Fruit fly (Drosophila melanogaster): ENCODE results near the gene Lar.

The Lar gene

DNA sequence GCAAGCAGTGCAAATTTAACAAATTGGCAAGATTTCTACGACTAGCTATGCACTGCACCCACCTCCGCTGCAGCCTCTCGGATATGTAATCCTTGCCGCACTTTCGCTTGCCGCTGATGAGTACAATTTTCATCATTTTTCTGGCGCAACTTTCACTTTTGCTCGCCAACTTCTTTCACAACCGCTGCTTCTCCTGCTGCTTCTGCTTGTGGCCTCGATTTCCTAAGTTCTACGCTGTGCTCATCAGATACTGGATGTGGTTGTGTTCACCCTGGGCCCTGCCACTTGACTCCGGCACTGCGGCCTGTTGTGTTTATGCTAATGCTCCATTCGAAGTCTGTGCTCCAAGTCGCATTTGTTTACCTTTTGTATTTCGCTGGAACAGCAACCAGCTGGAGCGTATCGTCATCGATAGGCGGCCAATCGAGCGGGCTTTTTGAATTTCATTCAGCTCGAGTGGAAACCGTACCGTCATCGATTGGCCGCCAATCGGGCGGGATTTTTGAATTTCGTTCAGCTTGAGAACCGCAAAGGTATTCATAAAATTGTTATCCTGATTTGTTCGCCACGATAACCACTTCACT, 6.3 kb upstream of the Lar start, which contains the start of gene Pmvk (continued):
- TF ChIP-seq Blimp-1 (GFP tag; optimal IDR thresholded peaks at IDR 0.05): peak; percentile 98
- peak in 1 of 3 experiments; percentile 93 for TF ChIP-seq Stat92E (GFP tag; optimal IDR thresholded peaks at IDR 0.05)
- TF ChIP-seq CG10654 (GFP tag; optimal IDR thresholded peaks at IDR 0.05): no peak
- TF ChIP-seq CG15479 (GFP tag; optimal IDR thresholded peaks at IDR 0.05): no peak
- no peak for TF ChIP-seq hkb (optimal IDR thresholded peaks at IDR 0.05)
- no peak for TF ChIP-seq hkb (GFP tag; IDR thresholded peaks at IDR 0.05)
- no peak for TF ChIP-seq fd3F (GFP tag; optimal IDR thresholded peaks at IDR 0.05)
- no peak for TF ChIP-seq E2f1 (GFP tag; IDR thresholded peaks at IDR 0.05)
- no peak for TF ChIP-seq psq (GFP tag; optimal IDR thresholded peaks at IDR 0.05)
- no peak for TF ChIP-seq CG1832 (GFP tag; optimal IDR thresholded peaks at IDR 0.05)
- TF ChIP-seq Bgb (GFP tag; IDR thresholded peaks at IDR 0.05; ENCODE audit: partially characterized antibody): peak; percentile 90
- TF ChIP-seq schlank (tag; optimal IDR thresholded peaks at IDR 0.05): no peak
- no peak for TF ChIP-seq pnt (GFP tag; optimal IDR thresholded peaks at IDR 0.05)
- no peak for TF ChIP-seq shn (GFP tag; optimal IDR thresholded peaks at IDR 0.05)
- peak; percentile 83 for TF ChIP-seq sna (GFP tag; IDR thresholded peaks at IDR 0.05; ENCODE audit: partially characterized antibody)
- TF ChIP-seq CG13287 (GFP tag; IDR thresholded peaks at IDR 0.05; ENCODE audit: partially characterized antibody): peak; percentile 86
- TF ChIP-seq ato (GFP tag; IDR thresholded peaks at IDR 0.05; ENCODE audit: partially characterized antibody): peak; percentile 98
- TF ChIP-seq pfk (GFP tag; optimal IDR thresholded peaks at IDR 0.05): no peak
- no peak for TF ChIP-seq zf30C (GFP tag; optimal IDR thresholded peaks at IDR 0.05)
- TF ChIP-seq vvl (GFP tag; IDR thresholded peaks at IDR 0.05): peak; percentile 52; the same call in 1 of the 2 replicates
- TF ChIP-seq unc-4 (GFP tag; IDR thresholded peaks at IDR 0.05; ENCODE audit: partially characterized antibody): peak; percentile 67
- peak; percentile 1 for TF ChIP-seq kah (GFP tag; optimal IDR thresholded peaks at IDR 0.05)
- TF ChIP-seq vnd (GFP tag; IDR thresholded peaks at IDR 0.05; ENCODE audit: partially characterized antibody): peak; percentile 91
- TF ChIP-seq lab (GFP tag; optimal IDR thresholded peaks at IDR 0.05): no peak
- TF ChIP-seq CG10366 (GFP tag; IDR thresholded peaks at IDR 0.05): no peak
- no peak for TF ChIP-seq Bdp1 (GFP tag; optimal IDR thresholded peaks at IDR 0.05)
- peak; percentile 98 for TF ChIP-seq nerfin-2 (GFP tag; IDR thresholded peaks at IDR 0.05; ENCODE audit: partially characterized antibody)
- TF ChIP-seq CG17186 (GFP tag; optimal IDR thresholded peaks at IDR 0.05): peak; percentile 51
- TF ChIP-seq CG18262 (tag; optimal IDR thresholded peaks at IDR 0.05): peak; percentile 5
- TF ChIP-seq sens (GFP tag): no peak
- TF ChIP-seq Poxn (GFP tag; IDR thresholded peaks at IDR 0.05): no peak
- TF ChIP-seq lmd (GFP tag; IDR thresholded peaks at IDR 0.05): no peak
- no peak for TF ChIP-seq CG14965 (GFP tag; optimal IDR thresholded peaks at IDR 0.05; ENCODE audit: borderline replicate concordance)
- peak; percentile 52 for TF ChIP-seq CG1603 (tag; optimal IDR thresholded peaks at IDR 0.05)
- no peak for TF ChIP-seq Lhr (GFP tag; optimal IDR thresholded peaks at IDR 0.05)
- no peak for TF ChIP-seq CG30403 (GFP tag; optimal IDR thresholded peaks at IDR 0.05)
- peak; percentile 45 for TF ChIP-seq CG9797 (GFP tag; optimal IDR thresholded peaks at IDR 0.05)
- peak; percentile 99 for TF ChIP-seq Dp (GFP tag; optimal IDR thresholded peaks at IDR 0.05)
- TF ChIP-seq Hr3 (GFP tag; optimal IDR thresholded peaks at IDR 0.05): no peak
- TF ChIP-seq CG18619 (GFP tag; optimal IDR thresholded peaks at IDR 0.05): no peak
- TF ChIP-seq CG7963 (GFP tag; IDR thresholded peaks at IDR 0.05; ENCODE audit: partially characterized antibody): peak; percentile 94
- no peak for TF ChIP-seq az2 (GFP tag; optimal IDR thresholded peaks at IDR 0.05)
- peak; percentile 93 for TF ChIP-seq Dref (GFP tag; IDR thresholded peaks at IDR 0.05)
- no peak for TF ChIP-seq danr (GFP tag; IDR thresholded peaks at IDR 0.05)
- peak; percentile 41 for TF ChIP-seq CG10431 (GFP tag; optimal IDR thresholded peaks at IDR 0.05)
- no peak for TF ChIP-seq CG16779 (GFP tag; IDR thresholded peaks at IDR 0.05)
- TF ChIP-seq zen2 (GFP tag; IDR thresholded peaks at IDR 0.05; ENCODE audit: partially characterized antibody): peak; percentile 95
- no peak for TF ChIP-seq CG15011 (GFP tag; optimal IDR thresholded peaks at IDR 0.05)
- TF ChIP-seq CG43689 (GFP tag; IDR thresholded peaks at IDR 0.05): no peak

Measured in whole organism, embryonic.